In the genomic region with DNA sequence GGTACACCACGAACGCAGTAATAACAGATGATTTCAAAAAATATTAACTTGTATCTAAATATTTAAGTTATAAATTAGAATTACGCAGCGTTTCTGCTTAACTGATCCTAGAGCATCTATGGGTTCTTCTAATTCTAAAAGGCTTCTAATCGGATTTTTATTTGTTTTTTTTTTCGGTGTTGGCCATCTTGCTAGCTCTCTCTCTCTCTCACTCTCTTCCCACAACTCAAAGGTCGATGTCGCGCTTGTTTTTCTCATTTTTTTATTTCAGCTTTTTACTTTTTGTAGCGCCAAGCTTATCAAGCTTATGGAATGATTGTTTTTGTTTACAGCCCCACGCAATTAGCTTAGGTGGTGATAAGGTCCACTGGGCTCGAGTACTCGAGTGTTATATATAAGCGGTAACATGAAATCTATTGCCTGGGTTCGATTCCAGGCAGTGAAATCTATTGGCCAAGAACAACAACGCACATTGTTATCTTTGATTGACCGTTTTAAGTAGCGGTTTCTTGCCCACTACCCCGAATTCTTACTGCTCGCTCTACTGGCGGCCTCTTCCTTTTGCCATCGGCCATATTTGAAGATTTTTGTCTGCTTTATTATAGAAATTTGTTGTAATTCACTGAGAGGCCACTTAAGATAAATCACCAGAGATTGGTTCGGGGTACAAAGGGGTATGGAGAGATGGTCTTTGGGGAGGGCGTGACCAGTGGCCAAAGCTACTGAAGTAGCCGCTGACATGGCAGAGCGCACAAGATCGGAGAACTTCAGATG, we compare ENCODE assay signal across 5 fruit fly cellular contexts.
TF ChIP-seq lines count a peak whose summit lies in the region.

No protein-coding gene starts in this region.

TF ChIP-seq in whole organism, adult, 20 proteins besides CTCF, POLR2A, EP300 and RAD21 (continued from another document):
- TF ChIP-seq pad (GFP tag; optimal IDR thresholded peaks at IDR 0.05; lab: Kevin White, UChicago) (no peak), Clk (GFP tag; optimal IDR thresholded peaks at IDR 0.05; lab: Kevin White, UChicago) (no peak), CG12768 (GFP tag; optimal IDR thresholded peaks at IDR 0.05; lab: Kevin White, UChicago) (peak; percentile 91)

TF ChIP-seq in whole organism, embryonic, 481 proteins besides CTCF, POLR2A, EP300 and RAD21 (continued from another document and continues in another):
- TF ChIP-seq bsh (GFP tag; optimal IDR thresholded peaks at IDR 0.05; lab: Kevin White, UChicago) (peak in 1 of 2 experiments; percentile 27), Drgx (GFP tag; IDR thresholded peaks at IDR 0.05; lab: Robert Waterston, UW) (peak; percentile 26; the same call in 1 of the 2 replicates), Ets97D (GFP tag; optimal IDR thresholded peaks at IDR 0.05; lab: Kevin White, UChicago) (no peak), jumu (GFP tag; optimal IDR thresholded peaks at IDR 0.05; lab: Kevin White, UChicago) (no peak), slbo (GFP tag; IDR thresholded peaks at IDR 0.05; lab: Robert Waterston, UW) (peak; percentile 39; the same call in 1 of the 2 replicates), ttk (GFP tag; IDR thresholded peaks at IDR 0.05; lab: Robert Waterston, UW) (no peak), Vsx1 (GFP tag; optimal IDR thresholded peaks at IDR 0.05; lab: Kevin White, UChicago) (peak; percentile 87), sug (tag; optimal IDR thresholded peaks at IDR 0.05; lab: Kevin White, UChicago) (peak; percentile 87), nom (GFP tag; optimal IDR thresholded peaks at IDR 0.05; lab: Kevin White, UChicago) (peak; percentile 31), fd3F (GFP tag; optimal IDR thresholded peaks at IDR 0.05; lab: Kevin White, UChicago) (no peak), ERR (GFP tag; optimal IDR thresholded peaks at IDR 0.05; lab: Kevin White, UChicago) (peak; percentile 12), CG9437 (GFP tag; optimal IDR thresholded peaks at IDR 0.05; lab: Kevin White, UChicago) (no peak), corto (GFP tag; optimal IDR thresholded peaks at IDR 0.05; lab: Kevin White, UChicago) (peak; percentile 61), br (optimal IDR thresholded peaks at IDR 0.05; lab: Kevin White, UChicago) (no peak), pan (optimal IDR thresholded peaks at IDR 0.05; lab: Kevin White, UChicago) (no peak), pan (GFP tag; optimal IDR thresholded peaks at IDR 0.05 in 1 of 2, IDR thresholded peaks at IDR 0.05 in 1 of 2) (peak in 1 of 2 experiments; percentile 29), otp (GFP tag; IDR thresholded peaks at IDR 0.05; lab: Robert Waterston, UW) (no peak), gcm (GFP tag; optimal IDR thresholded peaks at IDR 0.05; lab: Kevin White, UChicago) (no peak), Pdp1 (GFP tag; optimal IDR thresholded peaks at IDR 0.05; lab: Kevin White, UChicago) (peak in 1 of 2 experiments; percentile 88), Lhr (GFP tag; optimal IDR thresholded peaks at IDR 0.05; lab: Kevin White, UChicago) (no peak), mld (GFP tag; IDR thresholded peaks at IDR 0.05; lab: Robert Waterston, UW; ENCODE audit: partially characterized antibody) (no peak), CG2678 (tag; optimal IDR thresholded peaks at IDR 0.05; lab: Kevin White, UChicago) (no peak), sqz (GFP tag; optimal IDR thresholded peaks at IDR 0.05; lab: Kevin White, UChicago) (peak; percentile 42), CG7839 (tag; optimal IDR thresholded peaks at IDR 0.05; lab: Kevin White, UChicago) (peak; percentile 14), chif (GFP tag; optimal IDR thresholded peaks at IDR 0.05; lab: Kevin White, UChicago) (no peak), YL-1 (GFP tag; optimal IDR thresholded peaks at IDR 0.05; lab: Kevin White, UChicago) (no peak), CG14050 (GFP tag; IDR thresholded peaks at IDR 0.05; lab: Robert Waterston, UW) (no peak), oc (tag; optimal IDR thresholded peaks at IDR 0.05; lab: Kevin White, UChicago) (no peak), gro (GFP tag; optimal IDR thresholded peaks at IDR 0.05; lab: Kevin White, UChicago) (peak; percentile 65), CG4404 (GFP tag; IDR thresholded peaks at IDR 0.05; lab: Robert Waterston, UW) (no peak)

TF ChIP-seq in whole organism, prepupa, 60 proteins besides CTCF, POLR2A, EP300 and RAD21 (continued from another document and continues in another):
- TF ChIP-seq fkh (GFP tag; optimal IDR thresholded peaks at IDR 0.05; lab: Kevin White, UChicago) (peak; percentile 7), CG34406 (GFP tag; optimal IDR thresholded peaks at IDR 0.05; lab: Kevin White, UChicago) (peak; percentile 4), dac (GFP tag; optimal IDR thresholded peaks at IDR 0.05; lab: Kevin White, UChicago) (no peak), CG3032 (tag; optimal IDR thresholded peaks at IDR 0.05; lab: Kevin White, UChicago) (no peak), Blimp-1 (GFP tag; optimal IDR thresholded peaks at IDR 0.05; lab: Kevin White, UChicago) (no peak), Ets21C (GFP tag; optimal IDR thresholded peaks at IDR 0.05; lab: Kevin White, UChicago) (no peak), CG9139 (GFP tag; optimal IDR thresholded peaks at IDR 0.05; lab: Kevin White, UChicago) (peak; percentile 26), CG8632 (GFP tag; optimal IDR thresholded peaks at IDR 0.05; lab: Kevin White, UChicago) (no peak), achi (GFP tag; optimal IDR thresholded peaks at IDR 0.05; lab: Kevin White, UChicago) (peak; percentile 25), Smox (GFP tag; optimal IDR thresholded peaks at IDR 0.05; lab: Kevin White, UChicago) (peak; percentile 43), OdsH (GFP tag; optimal IDR thresholded peaks at IDR 0.05; lab: Kevin White, UChicago) (peak; percentile 43), CG4318 (GFP tag; optimal IDR thresholded peaks at IDR 0.05; lab: Kevin White, UChicago) (peak; percentile 25), Eip78C (GFP tag; lab: Kevin White, UChicago) (peak; percentile 61), dsx (GFP tag; optimal IDR thresholded peaks at IDR 0.05; lab: Kevin White, UChicago; ENCODE audit: poor library complexity, severe bottlenecking) (no peak), CG15336 (GFP tag; IDR thresholded peaks at IDR 0.05; lab: Robert Waterston, UW) (peak; percentile 73), CG6163 (GFP tag; IDR thresholded peaks at IDR 0.05; lab: Robert Waterston, UW) (peak; percentile 54; the same call in 2 of the 3 replicates), CG10669 (GFP tag; optimal IDR thresholded peaks at IDR 0.05; lab: Kevin White, UChicago) (peak; percentile 12), Gug (GFP tag; IDR thresholded peaks at IDR 0.05; lab: Robert Waterston, UW) (no peak), CG6808 (GFP tag; optimal IDR thresholded peaks at IDR 0.05; lab: Kevin White, UChicago) (peak; percentile 4), CG11294 (GFP tag; IDR thresholded peaks at IDR 0.05; lab: Robert Waterston, UW) (peak; percentile 12; the same call in 1 of the 2 replicates), lz (GFP tag; optimal IDR thresholded peaks at IDR 0.05; lab: Kevin White, UChicago) (peak; percentile 19), salr (GFP tag; optimal IDR thresholded peaks at IDR 0.05; lab: Kevin White, UChicago) (peak in 1 of 2 experiments; percentile 15), CG6854 (GFP tag; optimal IDR thresholded peaks at IDR 0.05; lab: Kevin White, UChicago) (no peak), Ets96B (tag; optimal IDR thresholded peaks at IDR 0.05; lab: Kevin White, UChicago) (peak; percentile 34), CG10631 (GFP tag; optimal IDR thresholded peaks at IDR 0.05; lab: Kevin White, UChicago) (no peak), Lpt (GFP tag; optimal IDR thresholded peaks at IDR 0.05; lab: Kevin White, UChicago) (no peak), cyc (GFP tag; optimal IDR thresholded peaks at IDR 0.05; lab: Kevin White, UChicago) (no peak), esn (GFP tag; optimal IDR thresholded peaks at IDR 0.05; lab: Kevin White, UChicago) (peak; percentile 39), CG3919 (GFP tag; optimal IDR thresholded peaks at IDR 0.05; lab: Kevin White, UChicago) (peak; percentile 33), CG8119 (GFP tag; IDR thresholded peaks at IDR 0.05; lab: Robert Waterston, UW) (peak; percentile 50; the same call in 2 of the 3 replicates), Eip75B (GFP tag; optimal IDR thresholded peaks at IDR 0.05; lab: Kevin White, UChicago) (no peak)

TF ChIP-seq in whole organism, pupa, 21 proteins besides CTCF, POLR2A, EP300 and RAD21 (continued from another document):
- TF ChIP-seq D1 (tag; optimal IDR thresholded peaks at IDR 0.05; lab: Kevin White, UChicago) (no peak), Pif1A (GFP tag; optimal IDR thresholded peaks at IDR 0.05; lab: Kevin White, UChicago) (peak; percentile 72)

TF ChIP-seq in whole organism, wandering third instar larva, 38 proteins besides CTCF, POLR2A, EP300 and RAD21 (continued from another document):
- TF ChIP-seq fru (GFP tag; optimal IDR thresholded peaks at IDR 0.05; lab: Kevin White, UChicago) (peak; percentile 58), Rel (GFP tag; optimal IDR thresholded peaks at IDR 0.05; lab: Kevin White, UChicago) (peak; percentile 88), Rel (tag; optimal IDR thresholded peaks at IDR 0.05; lab: Kevin White, UChicago) (peak; percentile 19), Hr83 (GFP tag; optimal IDR thresholded peaks at IDR 0.05; lab: Kevin White, UChicago; ENCODE audit: poor library complexity, severe bottlenecking) (no peak), Abd-B (GFP tag; optimal IDR thresholded peaks at IDR 0.05; lab: Kevin White, UChicago) (no peak), h (GFP tag; optimal IDR thresholded peaks at IDR 0.05; lab: Kevin White, UChicago) (peak; percentile 61), CrebA (GFP tag; optimal IDR thresholded peaks at IDR 0.05; lab: Kevin White, UChicago; ENCODE audit: borderline replicate concordance) (peak; percentile 93), Vsx2 (GFP tag; optimal IDR thresholded peaks at IDR 0.05; lab: Kevin White, UChicago; ENCODE audit: partially characterized antibody) (peak; percentile 27), Hr78 (GFP tag; optimal IDR thresholded peaks at IDR 0.05; lab: Kevin White, UChicago) (no peak), pan (optimal IDR thresholded peaks at IDR 0.05; lab: Kevin White, UChicago) (no peak), br (GFP tag; optimal IDR thresholded peaks at IDR 0.05; lab: Kevin White, UChicago) (peak; percentile 48), CG32264 (GFP tag; optimal IDR thresholded peaks at IDR 0.05; lab: Kevin White, UChicago) (no peak), usp (GFP tag; optimal IDR thresholded peaks at IDR 0.05; lab: Kevin White, UChicago) (no peak), Myc (optimal IDR thresholded peaks at IDR 0.05; lab: Kevin White, UChicago) (no peak), Sp1 (GFP tag; optimal IDR thresholded peaks at IDR 0.05; lab: Kevin White, UChicago) (peak; percentile 60), HLH106 (tag; optimal IDR thresholded peaks at IDR 0.05; lab: Kevin White, UChicago) (no peak), Dfd (GFP tag; optimal IDR thresholded peaks at IDR 0.05; lab: Kevin White, UChicago) (no peak), tai (GFP tag; optimal IDR thresholded peaks at IDR 0.05; lab: Kevin White, UChicago) (no peak), Jra (GFP tag; optimal IDR thresholded peaks at IDR 0.05; lab: Kevin White, UChicago) (no peak)
